Fruit fly (Drosophila melanogaster) whole organism, embryonic: Measurements from ENCODE around the gene Gpdh3.

Source experiments
- Ada2b ChIP-seq: fragments of 200-800 bp; sonication (Bioruptor generic); IDR thresholded peaks from 2 replicates; pipeline ENCODE4 v1.3.6; 2022; ENCODE audit warnings: missing biosample characterization, missing genetic modification characterization
- Bdp1 ChIP-seq: fragments of 200-800 bp; sonication (Bioruptor generic); optimal IDR thresholded peaks from 3 replicates; lab custom pipeline; 2016; ENCODE audit warnings: missing biosample characterization, missing genetic modification characterization
- Bgb ChIP-seq: fragments of 200-800 bp; sonication (Bioruptor generic); IDR thresholded peaks from 2 replicates; pipeline ENCODE4 v1.3.6; 2022; ENCODE audit warnings: missing biosample characterization, missing genetic modification characterization; ENCODE audit not compliant: partially characterized antibody
- Bteb2 ChIP-seq: fragments of 200-800 bp; sonication (Bioruptor generic); optimal IDR thresholded peaks from 2 replicates; lab custom pipeline; 2016; ENCODE audit warnings: missing biosample characterization, missing genetic modification characterization
- CG10959 ChIP-seq: fragments of 200-800 bp; sonication (Bioruptor generic); IDR thresholded peaks from 2 replicates; pipeline ENCODE4 v1.3.6; 2022; ENCODE audit warnings: missing biosample characterization, missing genetic modification characterization
- CG11695 ChIP-seq: fragments of 200-800 bp; sonication (Bioruptor generic); IDR thresholded peaks from 3 replicates; pipeline ENCODE4 v1.3.6; 2022; ENCODE audit warnings: missing biosample characterization, missing genetic modification characterization
- CG12299 ChIP-seq: fragments of 200-800 bp; sonication (Bioruptor generic); optimal IDR thresholded peaks from 2 replicates; lab custom pipeline; 2018; ENCODE audit warnings: missing biosample characterization, mild to moderate bottlenecking, missing genetic modification characterization
- CG13775 ChIP-seq: fragments of 200-800 bp; sonication (Bioruptor generic); optimal IDR thresholded peaks from 3 replicates; lab custom pipeline; 2017; ENCODE audit warnings: missing biosample characterization, mild to moderate bottlenecking, missing genetic modification characterization
- CG14050 ChIP-seq: fragments of 200-800 bp; sonication (Bioruptor generic); IDR thresholded peaks from 3 replicates; pipeline ENCODE4 v1.3.6; 2022; ENCODE audit warnings: missing biosample characterization, missing genetic modification characterization
- CG14441 ChIP-seq: fragments of 200-800 bp; sonication (Bioruptor generic); IDR thresholded peaks from 2 replicates; pipeline ENCODE4 v1.3.6; 2022; ENCODE audit warnings: missing biosample characterization, missing genetic modification characterization
- CG14860 ChIP-seq: fragments of 200-800 bp; sonication (Bioruptor generic); IDR thresholded peaks from 3 replicates; pipeline ENCODE4 v1.3.6; 2022; ENCODE audit warnings: missing biosample characterization, missing genetic modification characterization; ENCODE audit not compliant: partially characterized antibody
- CG15073 ChIP-seq: fragments of 200-800 bp; sonication (Bioruptor generic); optimal IDR thresholded peaks from 2 replicates; lab custom pipeline; 2016; ENCODE audit warnings: missing biosample characterization, missing genetic modification characterization
- CG16815 ChIP-seq: fragments of 200-800 bp; sonication (Bioruptor generic); optimal IDR thresholded peaks from 3 replicates; lab custom pipeline; 2017; ENCODE audit warnings: missing biosample characterization, mild to moderate bottlenecking, missing genetic modification characterization
- CG18262 ChIP-seq: fragments of 200-800 bp; optimal IDR thresholded peaks from 3 replicates; lab custom pipeline; 2019; ENCODE audit warnings: missing biosample characterization, mild to moderate bottlenecking, missing genetic modification characterization, moderate library complexity
- CG3847 ChIP-seq: fragments of 200-800 bp; sonication (Bioruptor generic); IDR thresholded peaks from 2 replicates; pipeline ENCODE4 v1.3.6; 2022; ENCODE audit warnings: missing biosample characterization, missing genetic modification characterization
- CG4730 ChIP-seq: fragments of 200-800 bp; sonication (Bioruptor generic); IDR thresholded peaks from 2 replicates; pipeline ENCODE4 v1.3.6; 2022; ENCODE audit warnings: missing biosample characterization, missing genetic modification characterization
- CG6175 ChIP-seq: fragments of 200-800 bp; sonication (Bioruptor generic); IDR thresholded peaks from 3 replicates; pipeline ENCODE4 v1.3.6; 2022; ENCODE audit warnings: missing biosample characterization, missing genetic modification characterization
- CG6791 ChIP-seq: fragments of 200-800 bp; sonication (Bioruptor generic); IDR thresholded peaks from 3 replicates; pipeline ENCODE4 v1.3.6; 2022; ENCODE audit warnings: missing biosample characterization, missing genetic modification characterization; ENCODE audit not compliant: partially characterized antibody
- CG7271 ChIP-seq: fragments of 200-800 bp; sonication (Bioruptor generic); optimal IDR thresholded peaks from 2 replicates; lab custom pipeline; 2018; ENCODE audit warnings: missing biosample characterization, mild to moderate bottlenecking, missing genetic modification characterization, moderate library complexity
- CG8290 ChIP-seq, 3 experiments: fragments of 200-800 bp; sonication (Bioruptor generic); optimal IDR thresholded peaks; 2 replicates each; lab custom pipeline; 2016 to 2019; ENCODE audit warnings: missing biosample characterization in 3 of 3, missing genetic modification characterization in 3 of 3, mild to moderate bottlenecking in 2 of 3, moderate library complexity in 1 of 3
- ERR ChIP-seq: fragments of 200-800 bp; sonication (Bioruptor generic); optimal IDR thresholded peaks from 2 replicates; lab custom pipeline; 2016; ENCODE audit warnings: missing biosample characterization, missing genetic modification characterization
- H15 ChIP-seq: fragments of 200-800 bp; sonication (Bioruptor generic); IDR thresholded peaks from 3 replicates; pipeline ENCODE4 v1.3.6; 2022; ENCODE audit warnings: missing biosample characterization, missing genetic modification characterization
- Lim3 ChIP-seq: fragments of 200-800 bp; sonication (Bioruptor generic); IDR thresholded peaks from 2 replicates; pipeline ENCODE4 v1.3.6; 2022; ENCODE audit warnings: missing biosample characterization, missing genetic modification characterization
- Med ChIP-seq: fragments of 200-800 bp; sonication (Bioruptor generic); peaks from one replicate; lab custom pipeline; 2016; ENCODE audit warnings: missing biosample characterization, missing genetic modification characterization, mild to moderate bottlenecking, inconsistent platforms, moderate library complexity
- NC2β ChIP-seq: fragments of 200-800 bp; sonication (Bioruptor generic); optimal IDR thresholded peaks from 2 replicates; lab custom pipeline; 2016; ENCODE audit warnings: missing biosample characterization, missing genetic modification characterization
- NFAT ChIP-seq: fragments of 200-800 bp; sonication (Bioruptor generic); IDR thresholded peaks from 2 replicates; pipeline ENCODE4 v1.3.6; 2022; ENCODE audit warnings: missing biosample characterization, missing genetic modification characterization
- Opbp ChIP-seq: fragments of 200-800 bp; sonication (Bioruptor generic); IDR thresholded peaks from 3 replicates; pipeline ENCODE4 v1.3.6; 2022; ENCODE audit warnings: missing biosample characterization, missing genetic modification characterization; ENCODE audit not compliant: partially characterized antibody
- Pdp1 ChIP-seq, 2 experiments: fragments of 200-800 bp; sonication (Bioruptor generic); optimal IDR thresholded peaks; 3 replicates each; lab custom pipeline; 2016; ENCODE audit warnings: missing biosample characterization in 2 of 2, missing genetic modification characterization in 2 of 2, mild to moderate bottlenecking in 1 of 2, moderate library complexity in 1 of 2
- Scr ChIP-seq: fragments of 200-800 bp; sonication (Bioruptor generic); IDR thresholded peaks from 2 replicates; pipeline ENCODE4 v1.3.6; 2022; ENCODE audit warnings: missing biosample characterization, missing genetic modification characterization; ENCODE audit not compliant: partially characterized antibody
- Sox100B ChIP-seq: fragments of 200-800 bp; sonication (Bioruptor generic); optimal IDR thresholded peaks from 3 replicates; lab custom pipeline; 2018; ENCODE audit warnings: missing biosample characterization, mild to moderate bottlenecking, missing genetic modification characterization
- Sry-δ ChIP-seq: fragments of 200-800 bp; sonication (Bioruptor generic); optimal IDR thresholded peaks from 2 replicates; lab custom pipeline; 2016; ENCODE audit warnings: missing biosample characterization, missing genetic modification characterization
- Ssrp ChIP-seq: fragments of 200-800 bp; sonication (Bioruptor generic); optimal IDR thresholded peaks from 2 replicates; lab custom pipeline; 2018; ENCODE audit warnings: missing biosample characterization, mild to moderate bottlenecking, missing genetic modification characterization, moderate library complexity
- Vsx1 ChIP-seq: fragments of 200-800 bp; sonication (Bioruptor generic); optimal IDR thresholded peaks from 2 replicates; lab custom pipeline; 2017; ENCODE audit warnings: missing biosample characterization, mild to moderate bottlenecking, missing genetic modification characterization, missing genetic modification reagents
- amos ChIP-seq: fragments of 200-800 bp; sonication (Bioruptor generic); IDR thresholded peaks from 2 replicates; pipeline ENCODE4 v1.3.6; 2022; ENCODE audit warnings: missing biosample characterization, missing genetic modification characterization; ENCODE audit not compliant: partially characterized antibody
- aop ChIP-seq: fragments of 200-800 bp; sonication (Bioruptor generic); IDR thresholded peaks from 2 replicates; pipeline ENCODE4 v1.3.6; 2022; ENCODE audit warnings: missing biosample characterization, missing genetic modification characterization
- chn ChIP-seq: fragments of 200-800 bp; sonication (Bioruptor generic); optimal IDR thresholded peaks from 2 replicates; lab custom pipeline; 2016; ENCODE audit warnings: missing biosample characterization, missing genetic modification characterization
- danr ChIP-seq: fragments of 200-800 bp; sonication (Bioruptor generic); IDR thresholded peaks from 2 replicates; pipeline ENCODE4 v1.3.6; 2022; ENCODE audit warnings: missing biosample characterization, missing genetic modification characterization
- dimm ChIP-seq: fragments of 200-800 bp; sonication (Bioruptor generic); IDR thresholded peaks from 2 replicates; pipeline ENCODE4 v1.3.6; 2022; ENCODE audit warnings: missing biosample characterization, missing genetic modification characterization
- dmrt99B ChIP-seq: fragments of 200-800 bp; sonication (Bioruptor generic); optimal IDR thresholded peaks from 2 replicates; lab custom pipeline; 2018; ENCODE audit warnings: missing biosample characterization, mild to moderate bottlenecking, missing genetic modification characterization, moderate library complexity
- exex ChIP-seq: fragments of 200-800 bp; sonication (Bioruptor generic); optimal IDR thresholded peaks from 4 replicates; lab custom pipeline; 2018; ENCODE audit warnings: missing biosample characterization, mild to moderate bottlenecking, missing genetic modification characterization, moderate library complexity
- eyg ChIP-seq: fragments of 200-800 bp; sonication (Bioruptor generic); optimal IDR thresholded peaks from 3 replicates; lab custom pipeline; 2016; ENCODE audit warnings: missing biosample characterization, missing genetic modification characterization
- grn ChIP-seq: fragments of 200-800 bp; sonication (Bioruptor generic); optimal IDR thresholded peaks from 3 replicates; lab custom pipeline; 2017; ENCODE audit warnings: missing biosample characterization, missing genetic modification characterization
- hkb ChIP-seq, 2 experiments: fragments of 200-800 bp in 1 of 2; fragments of >200 bp in 1 of 2; sonication (Bioruptor generic) in 1 of 2; IDR thresholded peaks in 1 of 2; optimal IDR thresholded peaks in 1 of 2; 2 replicates each; pipeline versions ENCODE4 v1.3.6 to Lab custom; 2017 to 2022; ENCODE audit warnings: missing biosample characterization in 1 of 2, missing genetic modification characterization in 1 of 2
- mld ChIP-seq: fragments of 200-800 bp; sonication (Bioruptor generic); IDR thresholded peaks from 3 replicates; pipeline ENCODE4 v1.3.6; 2022; ENCODE audit warnings: missing biosample characterization, missing genetic modification characterization; ENCODE audit not compliant: partially characterized antibody
- nau ChIP-seq: fragments of 200-800 bp; sonication (Bioruptor generic); optimal IDR thresholded peaks from 3 replicates; lab custom pipeline; 2017; ENCODE audit warnings: missing biosample characterization, mild to moderate bottlenecking, missing genetic modification characterization, missing genetic modification reagents
- p53 ChIP-seq: fragments of 200-800 bp; sonication (Bioruptor generic); optimal IDR thresholded peaks from 2 replicates; lab custom pipeline; 2016; ENCODE audit warnings: missing biosample characterization, missing genetic modification characterization
- seq ChIP-seq: fragments of 200-800 bp; sonication (Bioruptor generic); IDR thresholded peaks from 2 replicates; pipeline ENCODE4 v1.3.6; 2022; ENCODE audit warnings: missing biosample characterization, missing genetic modification characterization
- vvl ChIP-seq: fragments of 200-800 bp; sonication (Bioruptor generic); IDR thresholded peaks from 2 replicates; pipeline ENCODE4 v1.3.6; 2022; ENCODE audit warnings: missing biosample characterization, missing genetic modification characterization
- zfh1 ChIP-seq: fragments of 200-800 bp; sonication (Bioruptor generic); IDR thresholded peaks from 3 replicates; pipeline ENCODE4 v1.3.6; 2022; ENCODE audit warnings: missing biosample characterization, missing genetic modification characterization

The Gpdh3 gene

DNA sequence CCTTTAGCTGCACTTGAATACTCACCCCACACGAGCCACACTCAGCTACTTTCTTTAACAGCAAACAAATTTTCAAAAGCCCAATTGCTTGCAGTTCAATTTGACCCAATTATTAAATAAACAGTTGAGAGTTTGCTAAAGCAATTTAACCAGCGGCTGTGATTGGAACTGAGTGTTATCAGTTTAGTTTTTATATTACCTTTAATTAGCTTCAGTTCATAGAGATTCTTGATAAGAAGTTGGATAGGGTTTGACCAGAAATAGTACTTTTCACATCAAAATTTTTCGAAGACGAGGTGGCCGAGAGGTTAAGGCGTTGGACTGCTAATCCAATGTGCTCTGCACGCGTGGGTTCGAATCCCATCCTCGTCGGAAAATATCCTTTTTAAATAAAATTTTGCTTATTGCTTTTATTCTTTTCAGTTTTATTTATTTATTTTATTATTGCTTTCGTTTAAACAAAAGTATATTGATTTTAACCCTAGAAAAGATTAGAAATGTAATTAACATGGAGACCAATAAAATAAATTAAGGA, 14.5 kb downstream of the Gpdh3 start:
- TF ChIP-seq CG10959 (GFP tag; lab: Robert Waterston, UW) (no peak), chn (GFP tag; lab: Kevin White, UChicago) (no peak), CG16815 (no peak), dmrt99B (tag; lab: Kevin White, UChicago) (no peak), Vsx1 (GFP tag; lab: Kevin White, UChicago) (peak; percentile 85), zfh1 (GFP tag; lab: Robert Waterston, UW) (no peak), Med (GFP tag; lab: Kevin White, UChicago) (peak; percentile 25), CG14860 (0 out of 3 replicates have a peak, but pooled peaks have one; percentile 35), CG6791 (peak; percentile 74), Lim3 (GFP tag; lab: Robert Waterston, UW) (peak; percentile 19; the same call in 1 of the 2 replicates), Bgb (GFP tag; lab: Robert Waterston, UW) (peak; percentile 50; the same call in 1 of the 2 replicates), CG4730 (GFP tag; lab: Robert Waterston, UW) (no peak), mld (GFP tag; lab: Robert Waterston, UW) (0 out of 3 replicates have a peak, but pooled peaks have one; percentile 31), CG15073 (GFP tag; lab: Kevin White, UChicago) (no peak), Ssrp (tag; lab: Kevin White, UChicago) (no peak), CG8290 (GFP tag; optimal IDR thresholded peaks at IDR 0.05; lab: Kevin White, UChicago) (no peak), CG8290 (tag; optimal IDR thresholded peaks at IDR 0.05; lab: Kevin White, UChicago) (peak in 1 of 2 experiments; percentile 22), vvl (GFP tag; lab: Robert Waterston, UW) (no peak), Opbp (GFP tag; lab: Robert Waterston, UW) (peak; percentile 55; the same call in 1 of the 3 replicates), CG7271 (tag; lab: Kevin White, UChicago) (no peak), eyg (GFP tag; lab: Kevin White, UChicago) (no peak), H15 (GFP tag; lab: Robert Waterston, UW) (no peak), Sry-δ (GFP tag; lab: Kevin White, UChicago) (no peak), Pdp1 (GFP tag; optimal IDR thresholded peaks at IDR 0.05; lab: Kevin White, UChicago) (no peak), Bdp1 (GFP tag; lab: Kevin White, UChicago) (peak; percentile 94), danr (GFP tag; lab: Robert Waterston, UW) (no peak), seq (GFP tag; lab: Robert Waterston, UW) (no peak), ERR (no peak), NFAT (GFP tag; lab: Robert Waterston, UW) (no peak), CG12299 (tag; lab: Kevin White, UChicago) (no peak), CG14050 (GFP tag; lab: Robert Waterston, UW) (no peak), amos (GFP tag; lab: Robert Waterston, UW) (peak; percentile 78; the same call in 1 of the 2 replicates), NC2β (GFP tag; lab: Kevin White, UChicago) (no peak), Ada2b (GFP tag; lab: Robert Waterston, UW) (no peak), Bteb2 (GFP tag; lab: Kevin White, UChicago) (no peak), nau (no peak), CG14441 (GFP tag; lab: Robert Waterston, UW) (no peak), CG11695 (GFP tag; lab: Robert Waterston, UW) (no peak), grn (GFP tag; lab: Kevin White, UChicago) (peak; percentile 73), CG18262 (tag; lab: Kevin White, UChicago) (no peak), CG13775 (GFP tag; lab: Kevin White, UChicago) (no peak), dimm (GFP tag; lab: Robert Waterston, UW) (no peak), p53 (GFP tag; lab: Kevin White, UChicago) (no peak), aop (GFP tag; lab: Robert Waterston, UW) (no peak), CG6175 (GFP tag; lab: Robert Waterston, UW) (no peak), CG3847 (GFP tag; lab: Robert Waterston, UW) (no peak), Sox100B (GFP tag; lab: Kevin White, UChicago) (no peak), exex (tag; lab: Kevin White, UChicago) (peak; percentile 88), Scr (GFP tag; lab: Robert Waterston, UW) (peak; percentile 7; the same call in 1 of the 2 replicates), hkb (optimal IDR thresholded peaks at IDR 0.05; lab: Kevin White, UChicago) (no peak), hkb (GFP tag; IDR thresholded peaks at IDR 0.05; lab: Robert Waterston, UW) (no peak)
